1 fruit fly cellular context compared by ENCODE assay signal in genomic region chr3R:16253427-16253883, dm6.
TF ChIP-seq lines count a peak whose summit lies in the region.

No protein-coding gene starts in this region.

TF ChIP-seq in whole organism, embryonic, 481 proteins besides CTCF, POLR2A, EP300 and RAD21 (continued from another document and continues in another):
- TF ChIP-seq CG8478 (optimal IDR thresholded peaks at IDR 0.05; lab: Kevin White, UChicago) (no peak), CG9727 (GFP tag; optimal IDR thresholded peaks at IDR 0.05; lab: Kevin White, UChicago) (peak; percentile 89), BEAF-32 (GFP tag; optimal IDR thresholded peaks at IDR 0.05; lab: Kevin White, UChicago) (no peak), chinmo (GFP tag; IDR thresholded peaks at IDR 0.05; lab: Robert Waterston, UW; ENCODE audit: partially characterized antibody) (no peak), wor (GFP tag; IDR thresholded peaks at IDR 0.05; lab: Robert Waterston, UW) (no peak), CG33557 (GFP tag; optimal IDR thresholded peaks at IDR 0.05; lab: Kevin White, UChicago) (peak; percentile 35), Hr3 (GFP tag; optimal IDR thresholded peaks at IDR 0.05; lab: Kevin White, UChicago) (peak; percentile 73), Neu2 (GFP tag; optimal IDR thresholded peaks at IDR 0.05; lab: Kevin White, UChicago; ENCODE audit: borderline replicate concordance) (no peak), Hmx (GFP tag; optimal IDR thresholded peaks at IDR 0.05; lab: Kevin White, UChicago) (no peak), gce (GFP tag; IDR thresholded peaks at IDR 0.05; lab: Robert Waterston, UW) (no peak), CG4820 (GFP tag; optimal IDR thresholded peaks at IDR 0.05; lab: Kevin White, UChicago) (peak; percentile 69), Dfd (GFP tag; optimal IDR thresholded peaks at IDR 0.05; lab: Kevin White, UChicago) (no peak), MESR4 (GFP tag; optimal IDR thresholded peaks at IDR 0.05; lab: Kevin White, UChicago) (no peak), wek (GFP tag; optimal IDR thresholded peaks at IDR 0.05; lab: Kevin White, UChicago) (no peak), tgo (GFP tag; IDR thresholded peaks at IDR 0.05; lab: Robert Waterston, UW) (no peak), Abd-B (GFP tag; optimal IDR thresholded peaks at IDR 0.05; lab: Kevin White, UChicago) (peak; percentile 74), PHDP (tag; optimal IDR thresholded peaks at IDR 0.05; lab: Kevin White, UChicago) (peak; percentile 75), Rx (GFP tag; IDR thresholded peaks at IDR 0.05; lab: Robert Waterston, UW) (no peak), Gsc (GFP tag; IDR thresholded peaks at IDR 0.05; lab: Robert Waterston, UW) (no peak), ERR (GFP tag; optimal IDR thresholded peaks at IDR 0.05; lab: Kevin White, UChicago) (no peak), tap (tag; optimal IDR thresholded peaks at IDR 0.05; lab: Kevin White, UChicago) (peak; percentile 65), vfl (GFP tag; optimal IDR thresholded peaks at IDR 0.05; lab: Kevin White, UChicago) (no peak), gsb (GFP tag; IDR thresholded peaks at IDR 0.05; lab: Robert Waterston, UW) (no peak), lilli (GFP tag; optimal IDR thresholded peaks at IDR 0.05; lab: Kevin White, UChicago) (peak; percentile 18), abd-A (tag; optimal IDR thresholded peaks at IDR 0.05; lab: Kevin White, UChicago) (no peak), CG10959 (GFP tag; IDR thresholded peaks at IDR 0.05; lab: Robert Waterston, UW) (no peak), lmd (GFP tag; IDR thresholded peaks at IDR 0.05; lab: Robert Waterston, UW) (no peak), klu (GFP tag; IDR thresholded peaks at IDR 0.05; lab: Robert Waterston, UW) (no peak), CG3726 (GFP tag; IDR thresholded peaks at IDR 0.05; lab: Robert Waterston, UW) (no peak), aop (GFP tag; IDR thresholded peaks at IDR 0.05; lab: Robert Waterston, UW) (no peak), CG7357 (GFP tag; IDR thresholded peaks at IDR 0.05; lab: Robert Waterston, UW) (peak; percentile 45; the same call in 1 of the 3 replicates), CG13287 (GFP tag; IDR thresholded peaks at IDR 0.05; lab: Robert Waterston, UW; ENCODE audit: partially characterized antibody) (no peak), corto (GFP tag; optimal IDR thresholded peaks at IDR 0.05; lab: Kevin White, UChicago) (peak; percentile 76), CG10321 (GFP tag; IDR thresholded peaks at IDR 0.05; lab: Robert Waterston, UW) (no peak), Mes4 (GFP tag; optimal IDR thresholded peaks at IDR 0.05; lab: Kevin White, UChicago) (no peak), CG9215 (GFP tag; IDR thresholded peaks at IDR 0.05; lab: Robert Waterston, UW) (no peak), p53 (GFP tag; optimal IDR thresholded peaks at IDR 0.05; lab: Kevin White, UChicago) (no peak), D19A (tag; optimal IDR thresholded peaks at IDR 0.05; lab: Kevin White, UChicago) (peak; percentile 79), ato (GFP tag; IDR thresholded peaks at IDR 0.05; lab: Robert Waterston, UW; ENCODE audit: partially characterized antibody) (no peak), cas (GFP tag; IDR thresholded peaks at IDR 0.05; lab: Robert Waterston, UW) (no peak), C15 (GFP tag; IDR thresholded peaks at IDR 0.05; lab: Robert Waterston, UW) (no peak), ftz-f1 (GFP tag; optimal IDR thresholded peaks at IDR 0.05; lab: Kevin White, UChicago) (no peak), peb (GFP tag; IDR thresholded peaks at IDR 0.05; lab: Robert Waterston, UW) (no peak), CG15269 (tag; optimal IDR thresholded peaks at IDR 0.05; lab: Kevin White, UChicago) (peak; percentile 87), Dref (GFP tag; IDR thresholded peaks at IDR 0.05; lab: Robert Waterston, UW) (no peak), CG9437 (GFP tag; optimal IDR thresholded peaks at IDR 0.05; lab: Kevin White, UChicago) (peak; percentile 84), bowl (GFP tag; IDR thresholded peaks at IDR 0.05; lab: Robert Waterston, UW) (no peak), Hand (GFP tag; optimal IDR thresholded peaks at IDR 0.05; lab: Kevin White, UChicago) (peak; percentile 44), CG15601 (tag; optimal IDR thresholded peaks at IDR 0.05; lab: Kevin White, UChicago) (peak; percentile 76), vnd (GFP tag; IDR thresholded peaks at IDR 0.05; lab: Robert Waterston, UW; ENCODE audit: partially characterized antibody) (no peak), Bgb (GFP tag; IDR thresholded peaks at IDR 0.05; lab: Robert Waterston, UW; ENCODE audit: partially characterized antibody) (no peak), jing (GFP tag; optimal IDR thresholded peaks at IDR 0.05; lab: Kevin White, UChicago) (no peak), danr (GFP tag; IDR thresholded peaks at IDR 0.05; lab: Robert Waterston, UW) (no peak), CG31441 (GFP tag; IDR thresholded peaks at IDR 0.05; lab: Robert Waterston, UW) (no peak), E2f2 (GFP tag; IDR thresholded peaks at IDR 0.05; lab: Robert Waterston, UW) (no peak), CG43689 (GFP tag; IDR thresholded peaks at IDR 0.05; lab: Robert Waterston, UW) (no peak), CG7786 (GFP tag; optimal IDR thresholded peaks at IDR 0.05; lab: Kevin White, UChicago) (no peak), Nf-YB (GFP tag; optimal IDR thresholded peaks at IDR 0.05; lab: Kevin White, UChicago) (peak; percentile 69), CG1529 (GFP tag; optimal IDR thresholded peaks at IDR 0.05; lab: Kevin White, UChicago) (peak; percentile 67), Drgx (GFP tag; IDR thresholded peaks at IDR 0.05; lab: Robert Waterston, UW) (no peak), CG2129 (GFP tag; IDR thresholded peaks at IDR 0.05; lab: Robert Waterston, UW; ENCODE audit: partially characterized antibody) (no peak), CG3407 (GFP tag; optimal IDR thresholded peaks at IDR 0.05; lab: Kevin White, UChicago) (peak; percentile 51), CG14965 (GFP tag; optimal IDR thresholded peaks at IDR 0.05; lab: Kevin White, UChicago; ENCODE audit: borderline replicate concordance) (no peak), CG14050 (GFP tag; IDR thresholded peaks at IDR 0.05; lab: Robert Waterston, UW) (no peak), Asciz (GFP tag; optimal IDR thresholded peaks at IDR 0.05; lab: Kevin White, UChicago) (peak; percentile 86), CG4360 (GFP tag; IDR thresholded peaks at IDR 0.05; lab: Robert Waterston, UW) (no peak), CG6854 (GFP tag; optimal IDR thresholded peaks at IDR 0.05; lab: Kevin White, UChicago) (peak; percentile 69), fd64A (GFP tag; optimal IDR thresholded peaks at IDR 0.05; lab: Kevin White, UChicago) (no peak), NK7.1 (GFP tag; optimal IDR thresholded peaks at IDR 0.05; lab: Kevin White, UChicago) (no peak), zfh2 (GFP tag; optimal IDR thresholded peaks at IDR 0.05; lab: Kevin White, UChicago) (no peak), twi (tag; optimal IDR thresholded peaks at IDR 0.05; lab: Kevin White, UChicago) (peak; percentile 56), CG13296 (GFP tag; optimal IDR thresholded peaks at IDR 0.05; lab: Kevin White, UChicago) (peak; percentile 88), CG8359 (GFP tag; optimal IDR thresholded peaks at IDR 0.05; lab: Kevin White, UChicago; ENCODE audit: borderline replicate concordance) (peak; percentile 24), CG13624 (GFP tag; optimal IDR thresholded peaks at IDR 0.05; lab: Kevin White, UChicago) (no peak), Med (GFP tag; lab: Kevin White, UChicago) (no peak), emc (GFP tag; optimal IDR thresholded peaks at IDR 0.05; lab: Kevin White, UChicago) (no peak), CG31365 (tag; optimal IDR thresholded peaks at IDR 0.05; lab: Kevin White, UChicago) (no peak), Awh (GFP tag; IDR thresholded peaks at IDR 0.05; lab: Robert Waterston, UW) (no peak), CG4617 (GFP tag; optimal IDR thresholded peaks at IDR 0.05; lab: Kevin White, UChicago; ENCODE audit: borderline replicate concordance) (peak; percentile 18), Blimp-1 (GFP tag; optimal IDR thresholded peaks at IDR 0.05; lab: Kevin White, UChicago) (peak; percentile 71), CG1603 (tag; optimal IDR thresholded peaks at IDR 0.05; lab: Kevin White, UChicago) (peak; percentile 2), ab (GFP tag; optimal IDR thresholded peaks at IDR 0.05; lab: Kevin White, UChicago) (no peak), CG9817 (tag; optimal IDR thresholded peaks at IDR 0.05; lab: Kevin White, UChicago) (peak; percentile 61), CG31388 (GFP tag; optimal IDR thresholded peaks at IDR 0.05; lab: Kevin White, UChicago) (no peak), sens (GFP tag; lab: Kevin White, UChicago) (peak; percentile 89), bab2 (GFP tag; optimal IDR thresholded peaks at IDR 0.05; lab: Kevin White, UChicago) (no peak), Nf-YA (GFP tag; IDR thresholded peaks at IDR 0.05; lab: Robert Waterston, UW) (no peak), Dp (GFP tag; optimal IDR thresholded peaks at IDR 0.05; lab: Kevin White, UChicago) (no peak), gsb-n (tag; optimal IDR thresholded peaks at IDR 0.05; lab: Kevin White, UChicago) (peak; percentile 50), kni (GFP tag; optimal IDR thresholded peaks at IDR 0.05; lab: Kevin White, UChicago) (no peak), Six4 (GFP tag; optimal IDR thresholded peaks at IDR 0.05; lab: Kevin White, UChicago) (peak; percentile 55), Sin3A (optimal IDR thresholded peaks at IDR 0.05; lab: Kevin White, UChicago) (no peak), CG7987 (GFP tag; optimal IDR thresholded peaks at IDR 0.05; lab: Kevin White, UChicago) (no peak), cad (GFP tag; optimal IDR thresholded peaks at IDR 0.05; lab: Kevin White, UChicago) (no peak), ham (GFP tag; IDR thresholded peaks at IDR 0.05; lab: Robert Waterston, UW) (no peak), Hr39 (optimal IDR thresholded peaks at IDR 0.05; lab: Kevin White, UChicago) (no peak), CG17829 (tag; optimal IDR thresholded peaks at IDR 0.05; lab: Kevin White, UChicago) (peak; percentile 79), CG10366 (GFP tag; IDR thresholded peaks at IDR 0.05; lab: Robert Waterston, UW) (no peak), NFAT (GFP tag; IDR thresholded peaks at IDR 0.05; lab: Robert Waterston, UW) (no peak), GATAe (GFP tag; conservative IDR thresholded peaks at IDR 0.05; lab: Robert Waterston, UW) (no peak), CG11456 (GFP tag; IDR thresholded peaks at IDR 0.05; lab: Robert Waterston, UW) (no peak), Taf1 (GFP tag; IDR thresholded peaks at IDR 0.05; lab: Robert Waterston, UW) (no peak), CG12744 (GFP tag; optimal IDR thresholded peaks at IDR 0.05; lab: Kevin White, UChicago) (no peak), h (optimal IDR thresholded peaks at IDR 0.05; lab: Kevin White, UChicago) (no peak), CG34422 (GFP tag; IDR thresholded peaks at IDR 0.05; lab: Robert Waterston, UW) (no peak), zfh1 (GFP tag; IDR thresholded peaks at IDR 0.05; lab: Robert Waterston, UW) (no peak), CG12299 (tag; optimal IDR thresholded peaks at IDR 0.05; lab: Kevin White, UChicago) (peak; percentile 61), cwo (GFP tag; optimal IDR thresholded peaks at IDR 0.05; lab: Kevin White, UChicago) (peak; percentile 74), Doc3 (GFP tag; IDR thresholded peaks at IDR 0.05; lab: Robert Waterston, UW; ENCODE audit: partially characterized antibody) (no peak), grau (tag; optimal IDR thresholded peaks at IDR 0.05; lab: Kevin White, UChicago) (peak; percentile 87), CG7372 (GFP tag; IDR thresholded peaks at IDR 0.05; lab: Robert Waterston, UW) (no peak), Spps (tag; optimal IDR thresholded peaks at IDR 0.05; lab: Kevin White, UChicago) (peak; percentile 53), HHEX (GFP tag; optimal IDR thresholded peaks at IDR 0.05; lab: Kevin White, UChicago) (peak; percentile 80), sim (GFP tag; IDR thresholded peaks at IDR 0.05; lab: Robert Waterston, UW) (no peak), CG12155 (GFP tag; optimal IDR thresholded peaks at IDR 0.05; lab: Kevin White, UChicago) (peak; percentile 31), CG3847 (GFP tag; IDR thresholded peaks at IDR 0.05; lab: Robert Waterston, UW) (no peak), tll (GFP tag; optimal IDR thresholded peaks at IDR 0.05; lab: Kevin White, UChicago) (no peak), ap (GFP tag; IDR thresholded peaks at IDR 0.05; lab: Robert Waterston, UW) (no peak), Lim3 (GFP tag; IDR thresholded peaks at IDR 0.05; lab: Robert Waterston, UW) (no peak), CG11560 (tag; IDR thresholded peaks at IDR 0.05; lab: Robert Waterston, UW) (no peak), pho (GFP tag; optimal IDR thresholded peaks at IDR 0.05; lab: Kevin White, UChicago) (no peak), slou (GFP tag; optimal IDR thresholded peaks at IDR 0.05; lab: Kevin White, UChicago) (peak; percentile 40), sqz (GFP tag; optimal IDR thresholded peaks at IDR 0.05; lab: Kevin White, UChicago) (no peak), CG15011 (GFP tag; optimal IDR thresholded peaks at IDR 0.05; lab: Kevin White, UChicago) (peak; percentile 62), lola (GFP tag; optimal IDR thresholded peaks at IDR 0.05; lab: Kevin White, UChicago) (peak in 1 of 3 experiments; percentile 87), CrebB (tag; optimal IDR thresholded peaks at IDR 0.05; lab: Kevin White, UChicago) (no peak), trem (tag; optimal IDR thresholded peaks at IDR 0.05; lab: Kevin White, UChicago) (peak; percentile 33), stc (GFP tag; IDR thresholded peaks at IDR 0.05; lab: Robert Waterston, UW) (no peak), Doc2 (GFP tag; IDR thresholded peaks at IDR 0.05; lab: Robert Waterston, UW) (no peak), Hsf (GFP tag; optimal IDR thresholded peaks at IDR 0.05; lab: Kevin White, UChicago) (peak; percentile 48), CG30403 (GFP tag; optimal IDR thresholded peaks at IDR 0.05; lab: Kevin White, UChicago) (peak; percentile 89), Fer1 (GFP tag; optimal IDR thresholded peaks at IDR 0.05; lab: Kevin White, UChicago) (peak; percentile 84), CG18476 (GFP tag; optimal IDR thresholded peaks at IDR 0.05; lab: Kevin White, UChicago) (peak; percentile 56), CG6272 (GFP tag; IDR thresholded peaks at IDR 0.05; lab: Robert Waterston, UW) (peak; percentile 52; the same call in 1 of the 2 replicates), CG15514 (GFP tag; optimal IDR thresholded peaks at IDR 0.05; lab: Kevin White, UChicago) (peak; percentile 61), pros (GFP tag; optimal IDR thresholded peaks at IDR 0.05; lab: Kevin White, UChicago) (no peak), eyg (GFP tag; optimal IDR thresholded peaks at IDR 0.05; lab: Kevin White, UChicago) (no peak), Vsx1 (GFP tag; optimal IDR thresholded peaks at IDR 0.05; lab: Kevin White, UChicago) (peak; percentile 69), CG10565 (GFP tag; optimal IDR thresholded peaks at IDR 0.05; lab: Kevin White, UChicago) (no peak)
